Fruit fly (Drosophila melanogaster) S2 (cell line): ENCODE measurements around the gene Usp16-45.

ENCODE experiments used
- CG8478 ChIP-seq: fragments of >200 bp; optimal IDR thresholded peaks from 2 replicates; lab custom pipeline; 2018
- CTCF ChIP-seq, 2 experiments: fragments of >200 bp; optimal IDR thresholded peaks; 2 replicates each; lab custom pipeline; 2018

DNA sequence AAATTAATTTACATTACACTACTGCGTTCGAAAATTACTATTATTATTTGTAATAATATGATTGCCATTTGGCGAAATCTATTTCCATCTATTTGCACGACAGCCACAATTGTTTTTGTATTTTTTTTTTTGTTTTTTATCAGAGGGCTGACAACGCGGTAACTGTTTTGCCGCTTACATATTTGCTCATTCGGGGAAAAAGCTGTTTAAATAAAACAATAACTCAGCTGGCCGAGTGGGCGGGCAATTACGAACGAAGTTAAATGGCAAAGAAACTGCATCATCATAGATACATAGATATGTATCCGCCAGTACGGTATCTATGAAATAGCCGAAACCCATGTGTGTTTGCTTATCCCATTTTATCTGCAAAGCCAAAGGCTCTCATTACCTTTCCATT is 12.5 kb upstream of the Usp16-45 start:
- TF ChIP-seq CG8478 (lab: Kevin White, UChicago) = no peak
- TF ChIP-seq CTCF (optimal IDR thresholded peaks at IDR 0.05; lab: Kevin White, UChicago) = no peak
